Worm (Caenorhabditis elegans): ENCODE data around the gene F28H6.4.

F28H6.4 gene

ce11 chrX:14090089-14090488 is 37.6 kb upstream of the F28H6.4 start, which contains the start of gene dsl-4:
Gene dsl-4 (plus strand): TSS chrX:14090389.
- TF ChIP-seq ceh-18 (tag; optimal IDR thresholded peaks at IDR 0.05) (no peak), fkh-10 (GFP tag; optimal IDR thresholded peaks at IDR 0.05) (no peak)

ce11 chrX:14090990-14091389 is 36.7 kb upstream of the F28H6.4 start:
- TF ChIP-seq ceh-22 (tag; optimal IDR thresholded peaks at IDR 0.05) (no peak), unc-3 (GFP tag; conservative IDR thresholded peaks at IDR 0.05) (no peak), unc-3 (tag; optimal IDR thresholded peaks at IDR 0.05) (no peak), ttx-3 (tag; optimal IDR thresholded peaks at IDR 0.05) (no peak), C38D4.7 (GFP tag; optimal IDR thresholded peaks at IDR 0.05) (no peak), ceh-45 (GFP tag; IDR thresholded peaks at IDR 0.05) (no peak), rnt-1 (tag; optimal IDR thresholded peaks at IDR 0.05) (no peak), elt-2 (tag; optimal IDR thresholded peaks at IDR 0.05) (no peak), fkh-10 (GFP tag; optimal IDR thresholded peaks at IDR 0.05) (no peak), unc-86 (tag; optimal IDR thresholded peaks at IDR 0.05) (no peak), fkh-6 (tag; optimal IDR thresholded peaks at IDR 0.05) (no peak), ceh-19 (GFP tag; optimal IDR thresholded peaks at IDR 0.05) (no peak), ceh-2 (tag; optimal IDR thresholded peaks at IDR 0.05) (no peak)

- peak; percentile 24 for TF ChIP-seq ceh-31 (tag; optimal IDR thresholded peaks at IDR 0.05)
- peak; percentile 73 for TF ChIP-seq hlh-30 (tag; optimal IDR thresholded peaks at IDR 0.05; ENCODE audit: insufficient read depth)
- TF ChIP-seq ceh-30 (tag; optimal IDR thresholded peaks at IDR 0.05), result no peak
- peak; percentile 61 for TF ChIP-seq nfya-1 (tag; optimal IDR thresholded peaks at IDR 0.05)
- peak; percentile 1 for TF ChIP-seq sdc-2 (tag; optimal IDR thresholded peaks at IDR 0.05)
- TF ChIP-seq fkh-10 (GFP tag; optimal IDR thresholded peaks at IDR 0.05), result no peak
Measured at ce11 chrX:14098618-14099118, 29.0 kb upstream of the F28H6.4 start, which contains the start of gene F16B12.4. Gene F16B12.4 (minus strand): TSS chrX:14098668.

- TF ChIP-seq hlh-15 (tag; optimal IDR thresholded peaks at IDR 0.05), result no peak
- no peak for TF ChIP-seq hlh-13 (GFP tag; optimal IDR thresholded peaks at IDR 0.05)
- TF ChIP-seq gmeb-2 (tag; optimal IDR thresholded peaks at IDR 0.05), result no peak
- no peak for TF ChIP-seq ceh-45 (GFP tag; IDR thresholded peaks at IDR 0.05)
- TF ChIP-seq dve-1 (tag; optimal IDR thresholded peaks at IDR 0.05), result no peak
- no peak for TF ChIP-seq sox-4 (tag; optimal IDR thresholded peaks at IDR 0.05)
- no peak for TF ChIP-seq ceh-2 (tag; optimal IDR thresholded peaks at IDR 0.05)
- no peak for TF ChIP-seq ahr-1 (tag; optimal IDR thresholded peaks at IDR 0.05)
- no peak for TF ChIP-seq lim-6 (tag; optimal IDR thresholded peaks at IDR 0.05)
- no peak for TF ChIP-seq pqm-1 (tag; optimal IDR thresholded peaks at IDR 0.05)
- no peak for TF ChIP-seq unc-3 (GFP tag; conservative IDR thresholded peaks at IDR 0.05)
- TF ChIP-seq unc-3 (tag; optimal IDR thresholded peaks at IDR 0.05), result no peak
- TF ChIP-seq unc-42 (tag; optimal IDR thresholded peaks at IDR 0.05), result peak; percentile 73
- TF ChIP-seq C38D4.7 (GFP tag; optimal IDR thresholded peaks at IDR 0.05), result no peak
- no peak for TF ChIP-seq hlh-8 (tag; optimal IDR thresholded peaks at IDR 0.05)
- TF ChIP-seq fax-1 (tag; optimal IDR thresholded peaks at IDR 0.05), result no peak
- TF ChIP-seq tbx-2 (tag; optimal IDR thresholded peaks at IDR 0.05), result peak; percentile 94
- no peak for TF ChIP-seq fkh-10 (GFP tag; optimal IDR thresholded peaks at IDR 0.05)
- TF ChIP-seq ceh-24 (tag; optimal IDR thresholded peaks at IDR 0.05), result no peak
- no peak for TF ChIP-seq lin-11 (tag; optimal IDR thresholded peaks at IDR 0.05)
- TF ChIP-seq unc-86 (tag; optimal IDR thresholded peaks at IDR 0.05), result no peak
- TF ChIP-seq pha-2 (tag; optimal IDR thresholded peaks at IDR 0.05), result no peak
- no peak for TF ChIP-seq ttx-3 (tag; optimal IDR thresholded peaks at IDR 0.05)
- TF ChIP-seq zip-5 (tag; optimal IDR thresholded peaks at IDR 0.05), result no peak
- no peak for TF ChIP-seq ceh-19 (GFP tag; optimal IDR thresholded peaks at IDR 0.05)
- no peak for TF ChIP-seq eyg-1 (tag; optimal IDR thresholded peaks at IDR 0.05)
- no peak for TF ChIP-seq nhr-11 (tag; optimal IDR thresholded peaks at IDR 0.05)
- peak; percentile 83 for TF ChIP-seq ceh-31 (tag; optimal IDR thresholded peaks at IDR 0.05)
- TF ChIP-seq ztf-16 (tag; optimal IDR thresholded peaks at IDR 0.05), result no peak
- no peak for TF ChIP-seq ama-1 (optimal IDR thresholded peaks at IDR 0.05)
- TF ChIP-seq odd-2 (tag; optimal IDR thresholded peaks at IDR 0.05), result no peak
- no peak for TF ChIP-seq C08G9.2 (tag; optimal IDR thresholded peaks at IDR 0.05)
- TF ChIP-seq sox-2 (GFP tag; IDR thresholded peaks at IDR 0.05), result no peak
- no peak for TF ChIP-seq fkh-6 (tag; optimal IDR thresholded peaks at IDR 0.05)
- TF ChIP-seq F13H6.1 (tag; optimal IDR thresholded peaks at IDR 0.05), result no peak
- no peak for TF ChIP-seq pha-4 (tag; optimal IDR thresholded peaks at IDR 0.05)
- TF ChIP-seq pros-1 (tag; optimal IDR thresholded peaks at IDR 0.05), result no peak
- no peak for TF ChIP-seq ets-4 (tag; optimal IDR thresholded peaks at IDR 0.05)
- TF ChIP-seq elt-2 (tag; optimal IDR thresholded peaks at IDR 0.05), result peak; percentile 36
- TF ChIP-seq sdc-2 (tag; optimal IDR thresholded peaks at IDR 0.05), result peak; percentile 82
Measured at ce11 chrX:14101986-14102385, 25.7 kb upstream of the F28H6.4 start, which contains the start of gene F16B12.6. Gene F16B12.6 (plus strand): TSS chrX:14102316.

Measured in whole organism, late embryonic.